Worm (Caenorhabditis elegans) whole organism, L4 larva: ENCODE measurements around the gene Y44A6C.1.

Experiments
- ZK546.5 ChIP-seq, 2 experiments: sonication (generic microtip); optimal IDR thresholded peaks; 2 replicates each; lab custom pipeline; 2017; ENCODE audit warnings: missing biosample characterization in 2 of 2, missing genetic modification characterization in 2 of 2
- ama-1 ChIP-seq: fragments of 150-350 bp; optimal IDR thresholded peaks from 2 replicates; lab custom pipeline; 2014; ENCODE audit warnings: inconsistent platforms, mixed read lengths
- ceh-82 ChIP-seq: sonication (generic microtip); optimal IDR thresholded peaks from 2 replicates; lab custom pipeline; 2017; ENCODE audit warnings: missing biosample characterization, missing genetic modification characterization
- ctbp-1 ChIP-seq: fragments of 200-800 bp; sonication (Bioruptor generic); IDR thresholded peaks from 2 replicates; pipeline ENCODE4 v1.3.6; 2022; ENCODE audit warnings: missing genetic modification reagents, missing genetic modification characterization, missing compliant biosample characterization
- dpl-1 ChIP-seq: fragments of 150-350 bp; optimal IDR thresholded peaks from 2 replicates; lab custom pipeline; 2014; ENCODE audit warnings: missing biosample characterization, missing genetic modification reagents, missing genetic modification characterization
- lin-39 ChIP-seq: fragments of 150-350 bp; optimal IDR thresholded peaks from 2 replicates; lab custom pipeline; 2014; ENCODE audit warnings: missing biosample characterization, missing genetic modification reagents, missing genetic modification characterization
- nhr-11 ChIP-seq: fragments of 150-350 bp; optimal IDR thresholded peaks from 2 replicates; lab custom pipeline; 2014; ENCODE audit warnings: missing biosample characterization, missing genetic modification characterization
- nhr-77 ChIP-seq: fragments of 150-350 bp; optimal IDR thresholded peaks from 2 replicates; lab custom pipeline; 2014; ENCODE audit warnings: missing biosample characterization, missing genetic modification characterization
- pqm-1 ChIP-seq: sonication (generic microtip); optimal IDR thresholded peaks from 2 replicates; lab custom pipeline; 2017; ENCODE audit warnings: missing biosample characterization, missing genetic modification characterization
- unc-130 ChIP-seq: sonication (generic microtip); optimal IDR thresholded peaks from 2 replicates; lab custom pipeline; 2016; ENCODE audit warnings: missing genetic modification reagents, missing genetic modification characterization, missing compliant biosample characterization
- unc-39 ChIP-seq: sonication (generic microtip); optimal IDR thresholded peaks from 2 replicates; lab custom pipeline; 2017; ENCODE audit warnings: missing biosample characterization, missing genetic modification characterization
- ztf-11 ChIP-seq: fragments of 150-350 bp; optimal IDR thresholded peaks from 2 replicates; lab custom pipeline; 2014; ENCODE audit warnings: missing biosample characterization, missing genetic modification characterization

DNA sequence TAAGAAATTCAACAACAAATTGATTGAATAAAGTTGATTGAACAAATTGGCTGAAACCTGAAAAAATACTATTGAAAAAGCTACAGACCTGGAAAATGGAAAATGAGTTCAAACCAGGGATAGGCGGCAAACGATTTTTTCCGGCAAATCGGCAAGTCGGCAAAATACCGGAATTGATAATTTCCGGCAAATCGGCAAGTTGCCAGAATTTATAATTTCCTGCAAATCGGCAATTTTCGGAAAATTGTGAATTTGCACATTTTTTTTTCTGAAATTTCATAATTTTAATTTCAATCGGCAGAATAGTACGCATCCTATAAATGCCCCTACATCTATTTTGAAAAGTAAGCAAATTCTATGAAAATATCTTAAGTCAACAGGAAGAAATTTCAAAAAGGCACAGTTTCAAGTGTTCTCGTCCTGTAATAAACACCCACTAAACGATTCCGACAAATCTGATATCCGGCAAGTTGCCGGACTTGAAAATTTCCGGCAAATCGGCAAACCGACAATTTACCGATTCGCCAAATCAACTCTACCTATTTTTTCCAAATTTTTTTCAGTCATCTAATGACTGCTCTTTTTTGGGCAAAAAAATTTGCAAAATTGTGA, 3.2 kb downstream of the Y44A6C.1 start:
- TF ChIP-seq lin-39 (tag; lab: Kevin White, UChicago) (no peak), unc-130 (GFP tag; lab: Kevin White, UChicago) (no peak), pqm-1 (tag; lab: Kevin White, UChicago) (no peak), dpl-1 (GFP tag; lab: Kevin White, UChicago) (no peak), ZK546.5 (tag; optimal IDR thresholded peaks at IDR 0.05; lab: Kevin White, UChicago) (no peak), ctbp-1 (GFP tag; lab: Robert Waterston, UW) (no peak), ceh-82 (tag; lab: Kevin White, UChicago) (no peak), nhr-77 (tag; lab: Kevin White, UChicago) (no peak), ama-1 (lab: Kevin White, UChicago) (peak; percentile 64), ztf-11 (no peak), unc-39 (no peak), nhr-11 (tag; lab: Kevin White, UChicago) (no peak)
